Worm (Caenorhabditis elegans): Measurements from ENCODE around the gene B0252.1.
"Not testable (repeated sequence)": the region's sequence is repeated elsewhere in the genome, so short reads cannot be mapped to it uniquely, and the experiment has no call there.

B0252.1 gene

ce11 chrII:6901795-6902194 lies 17.7 kb upstream of the B0252.1 start, which contains the start of gene psmd-9:
Gene psmd-9, plus strand, starts transcription at chrII:6902095.
- TF ChIP-seq eor-1 (tag; optimal IDR thresholded peaks at IDR 0.05) (no peak), ZK546.5 (tag; optimal IDR thresholded peaks at IDR 0.05) (no peak), ceh-9 (tag; optimal IDR thresholded peaks at IDR 0.05) (no peak), nhr-77 (tag; optimal IDR thresholded peaks at IDR 0.05) (no peak), lin-39 (tag; optimal IDR thresholded peaks at IDR 0.05) (no peak), nfya-1 (tag; optimal IDR thresholded peaks at IDR 0.05; ENCODE audit: insufficient read depth) (no peak), unc-39 (tag; optimal IDR thresholded peaks at IDR 0.05) (no peak), ceh-28 (tag; optimal IDR thresholded peaks at IDR 0.05) (no peak), fos-1 (tag; optimal IDR thresholded peaks at IDR 0.05) (no peak), nhr-11 (tag; optimal IDR thresholded peaks at IDR 0.05) (no peak), ceh-16 (tag; optimal IDR thresholded peaks at IDR 0.05) (no peak)

- not testable (repeated sequence) for TF ChIP-seq ZK546.5, nhr-67, pha-4 (tag; optimal IDR thresholded peaks at IDR 0.05)
Observed at ce11 chrII:6907657-6908056, 11.8 kb upstream of the B0252.1 start, which contains the start of gene B0252.3. Gene B0252.3, minus strand, starts transcription at chrII:6907757.

- TF ChIP-seq fkh-2 (tag; optimal IDR thresholded peaks at IDR 0.05): no peak
- TF ChIP-seq mml-1 (tag; optimal IDR thresholded peaks at IDR 0.05): no peak
- TF ChIP-seq nhr-67 (tag; optimal IDR thresholded peaks at IDR 0.05): no peak
- no peak for TF ChIP-seq nhr-28 (tag; optimal IDR thresholded peaks at IDR 0.05)
- no peak for TF ChIP-seq R02D3.7 (tag; optimal IDR thresholded peaks at IDR 0.05)
- no peak for TF ChIP-seq nhr-23 (tag; optimal IDR thresholded peaks at IDR 0.05)
- TF ChIP-seq zag-1 (tag; optimal IDR thresholded peaks at IDR 0.05): no peak
- TF ChIP-seq tbx-2 (tag; optimal IDR thresholded peaks at IDR 0.05): no peak
- TF ChIP-seq lin-15B (tag; optimal IDR thresholded peaks at IDR 0.05): no peak
- no peak for TF ChIP-seq egl-5 (tag; optimal IDR thresholded peaks at IDR 0.05)
- no peak for TF ChIP-seq nhr-77 (tag; optimal IDR thresholded peaks at IDR 0.05)
- TF ChIP-seq jun-1 (tag; optimal IDR thresholded peaks at IDR 0.05): no peak
- TF ChIP-seq nhr-11 (tag; optimal IDR thresholded peaks at IDR 0.05): no peak
- TF ChIP-seq ceh-82 (tag; optimal IDR thresholded peaks at IDR 0.05): no peak
- no peak for TF ChIP-seq daf-12 (tag; optimal IDR thresholded peaks at IDR 0.05)
- TF ChIP-seq nhr-76 (tag; optimal IDR thresholded peaks at IDR 0.05): no peak
- TF ChIP-seq lsy-12 (tag; optimal IDR thresholded peaks at IDR 0.05): no peak
- no peak for TF ChIP-seq fkh-10 (GFP tag; optimal IDR thresholded peaks at IDR 0.05)
Observed at ce11 chrII:6908689-6909088, 10.8 kb upstream of the B0252.1 start.

ce11 chrII:6909568-6910122 lies 9.8 kb upstream of the B0252.1 start, which contains the start of gene asm-1:
Gene asm-1, plus strand, starts transcription at chrII:6910072.
- no peak for TF ChIP-seq nhr-237 (tag; optimal IDR thresholded peaks at IDR 0.05)
- TF ChIP-seq lin-39 (tag; optimal IDR thresholded peaks at IDR 0.05): no peak
- TF ChIP-seq egl-5 (tag; optimal IDR thresholded peaks at IDR 0.05): no peak
- no peak for TF ChIP-seq elt-3 (tag; optimal IDR thresholded peaks at IDR 0.05)
- TF ChIP-seq ceh-16 (tag; optimal IDR thresholded peaks at IDR 0.05): no peak
- no peak for TF ChIP-seq ZK546.5 (tag; optimal IDR thresholded peaks at IDR 0.05)
- peak; percentile 26 for TF ChIP-seq elt-2 (tag; optimal IDR thresholded peaks at IDR 0.05)
- no peak for TF ChIP-seq fkh-10 (GFP tag; optimal IDR thresholded peaks at IDR 0.05)

ce11 chrII:6913309-6913708 lies 6.2 kb upstream of the B0252.1 start, which contains the start of gene cyn-10:
Gene cyn-10, minus strand, starts transcription at chrII:6913365.
- no peak for TF ChIP-seq nhr-76 (tag; optimal IDR thresholded peaks at IDR 0.05)
- peak in 1 of 2 experiments; percentile 70 for TF ChIP-seq eor-1 (tag; optimal IDR thresholded peaks at IDR 0.05)
- TF ChIP-seq mml-1 (tag; optimal IDR thresholded peaks at IDR 0.05): no peak
- TF ChIP-seq nhr-25 (tag; optimal IDR thresholded peaks at IDR 0.05): peak; percentile 27
- TF ChIP-seq pha-4 (tag; optimal IDR thresholded peaks at IDR 0.05): peak; percentile 65
- peak; percentile 49 for TF ChIP-seq snpc-4 (tag; optimal IDR thresholded peaks at IDR 0.05)
- TF ChIP-seq ceh-82 (tag; optimal IDR thresholded peaks at IDR 0.05): no peak
- peak; percentile 14 for TF ChIP-seq lin-39 (tag; optimal IDR thresholded peaks at IDR 0.05)
- TF ChIP-seq fos-1 (tag; optimal IDR thresholded peaks at IDR 0.05): no peak
- no peak for TF ChIP-seq egl-27 (tag; optimal IDR thresholded peaks at IDR 0.05)
- TF ChIP-seq nhr-23 (tag; optimal IDR thresholded peaks at IDR 0.05): peak; percentile 69
- peak; percentile 75 for TF ChIP-seq lsy-12 (tag; optimal IDR thresholded peaks at IDR 0.05)
- peak; percentile 94 for TF ChIP-seq nhr-43 (tag; optimal IDR thresholded peaks at IDR 0.05; ENCODE audit: poor library complexity, severe bottlenecking)
- no peak for TF ChIP-seq fkh-10 (GFP tag; optimal IDR thresholded peaks at IDR 0.05)
- no peak for TF ChIP-seq ztf-11 (tag; optimal IDR thresholded peaks at IDR 0.05)
- TF ChIP-seq sea-2 (GFP tag; optimal IDR thresholded peaks at IDR 0.05): no peak
- TF ChIP-seq fkh-2 (tag; optimal IDR thresholded peaks at IDR 0.05): no peak
- peak; percentile 17 for TF ChIP-seq elt-2 (tag; optimal IDR thresholded peaks at IDR 0.05)
- no peak for TF ChIP-seq ama-1 (optimal IDR thresholded peaks at IDR 0.05)
- TF ChIP-seq daf-12 (tag; optimal IDR thresholded peaks at IDR 0.05): no peak
- TF ChIP-seq pqm-1 (tag; optimal IDR thresholded peaks at IDR 0.05): peak; percentile 18
- no peak for TF ChIP-seq jun-1 (tag; optimal IDR thresholded peaks at IDR 0.05)
- peak; percentile 64 for TF ChIP-seq nfya-1 (tag; optimal IDR thresholded peaks at IDR 0.05; ENCODE audit: insufficient read depth)
- TF ChIP-seq lin-15B (tag; optimal IDR thresholded peaks at IDR 0.05): peak; percentile 58
